Fruit fly (Drosophila melanogaster) whole organism, embryonic: Measurements from ENCODE around the gene CG42693.

Source experiments
- Atf-2 ChIP-seq: fragments of 200-800 bp; sonication (Bioruptor generic); optimal IDR thresholded peaks from 2 replicates; lab custom pipeline; 2016; ENCODE audit warnings: missing biosample characterization, missing genetic modification characterization
- CG10274 ChIP-seq: fragments of 200-800 bp; sonication (Bioruptor generic); optimal IDR thresholded peaks from 3 replicates; lab custom pipeline; 2017; ENCODE audit warnings: missing biosample characterization, mild to moderate bottlenecking, missing genetic modification characterization
- CG12155 ChIP-seq: fragments of 200-800 bp; sonication (Bioruptor generic); optimal IDR thresholded peaks from 3 replicates; lab custom pipeline; 2016; ENCODE audit warnings: missing biosample characterization, missing genetic modification characterization
- CG12219 ChIP-seq: fragments of 200-800 bp; sonication (Bioruptor generic); optimal IDR thresholded peaks from 3 replicates; lab custom pipeline; 2018; ENCODE audit warnings: missing biosample characterization, mild to moderate bottlenecking, missing genetic modification characterization
- CG12744 ChIP-seq: fragments of 200-800 bp; sonication (Bioruptor generic); optimal IDR thresholded peaks from 2 replicates; lab custom pipeline; 2016; ENCODE audit warnings: missing biosample characterization, missing genetic modification characterization
- CG13287 ChIP-seq: fragments of 200-800 bp; sonication (Bioruptor generic); IDR thresholded peaks from 2 replicates; pipeline ENCODE4 v1.3.6; 2022; ENCODE audit warnings: missing biosample characterization, missing genetic modification characterization; ENCODE audit not compliant: partially characterized antibody
- CG13775 ChIP-seq: fragments of 200-800 bp; sonication (Bioruptor generic); optimal IDR thresholded peaks from 3 replicates; lab custom pipeline; 2017; ENCODE audit warnings: missing biosample characterization, mild to moderate bottlenecking, missing genetic modification characterization
- CG15011 ChIP-seq: fragments of 200-800 bp; sonication (Bioruptor generic); optimal IDR thresholded peaks from 3 replicates; lab custom pipeline; 2018; ENCODE audit warnings: missing biosample characterization, mild to moderate bottlenecking, missing genetic modification characterization
- CG15269 ChIP-seq: fragments of 200-800 bp; sonication (Bioruptor generic); optimal IDR thresholded peaks from 2 replicates; lab custom pipeline; 2018; ENCODE audit warnings: missing biosample characterization, mild to moderate bottlenecking, missing genetic modification characterization, moderate library complexity
- CG18476 ChIP-seq: fragments of 200-800 bp; sonication (Bioruptor generic); optimal IDR thresholded peaks from 2 replicates; lab custom pipeline; 2016; ENCODE audit warnings: missing biosample characterization, mild to moderate bottlenecking, missing genetic modification characterization
- CG2678 ChIP-seq: fragments of 200-800 bp; sonication (Bioruptor generic); optimal IDR thresholded peaks from 3 replicates; lab custom pipeline; 2019; ENCODE audit warnings: missing biosample characterization, mild to moderate bottlenecking, missing genetic modification characterization, moderate library complexity
- CG3281 ChIP-seq: fragments of 200-800 bp; sonication (Bioruptor generic); optimal IDR thresholded peaks from 3 replicates; lab custom pipeline; 2017; ENCODE audit warnings: missing biosample characterization, mild to moderate bottlenecking, missing genetic modification characterization
- CG33557 ChIP-seq: fragments of 200-800 bp; sonication (Bioruptor generic); optimal IDR thresholded peaks from 2 replicates; lab custom pipeline; 2019; ENCODE audit warnings: missing biosample characterization, mild to moderate bottlenecking, missing genetic modification characterization, moderate library complexity
- CG3995 ChIP-seq: fragments of 200-800 bp; sonication (Bioruptor generic); optimal IDR thresholded peaks from 3 replicates; lab custom pipeline; 2016; ENCODE audit warnings: missing biosample characterization, missing genetic modification characterization
- CG6175 ChIP-seq: fragments of 200-800 bp; sonication (Bioruptor generic); IDR thresholded peaks from 3 replicates; pipeline ENCODE4 v1.3.6; 2022; ENCODE audit warnings: missing biosample characterization, missing genetic modification characterization
- CG6654 ChIP-seq: fragments of 200-800 bp; sonication (Bioruptor generic); optimal IDR thresholded peaks from 2 replicates; lab custom pipeline; 2017; ENCODE audit warnings: missing biosample characterization, mild to moderate bottlenecking, missing genetic modification characterization
- CG6689 ChIP-seq: fragments of 200-800 bp; sonication (Bioruptor generic); IDR thresholded peaks from 2 replicates; pipeline ENCODE4 v1.3.6; 2022; ENCODE audit warnings: missing biosample characterization, missing genetic modification characterization
- CG6854 ChIP-seq: fragments of 200-800 bp; sonication (Bioruptor generic); optimal IDR thresholded peaks from 3 replicates; lab custom pipeline; 2017; ENCODE audit warnings: missing biosample characterization, mild to moderate bottlenecking, missing genetic modification characterization
- CG7928 ChIP-seq: fragments of 200-800 bp; sonication (Bioruptor generic); optimal IDR thresholded peaks from 2 replicates; lab custom pipeline; 2017; ENCODE audit warnings: missing biosample characterization, mild to moderate bottlenecking, missing genetic modification characterization
- CG8089 ChIP-seq: fragments of 200-800 bp; sonication (Bioruptor generic); optimal IDR thresholded peaks from 3 replicates; lab custom pipeline; 2016; ENCODE audit warnings: missing biosample characterization, missing genetic modification characterization
- CG9817 ChIP-seq: fragments of 200-800 bp; sonication (Bioruptor generic); optimal IDR thresholded peaks from 2 replicates; lab custom pipeline; 2018; ENCODE audit warnings: missing biosample characterization, mild to moderate bottlenecking, missing genetic modification characterization, moderate library complexity
- D ChIP-seq, 2 experiments: fragments of 200-800 bp in 1 of 2; fragments of >200 bp in 1 of 2; sonication (Bioruptor generic) in 1 of 2; optimal IDR thresholded peaks; 2 replicates in 1 of 2; 3 replicates in 1 of 2; lab custom pipeline; 2017; ENCODE audit warnings: mild to moderate bottlenecking in 1 of 2, missing biosample characterization in 1 of 2, missing genetic modification characterization in 1 of 2, missing genetic modification reagents in 1 of 2
- Dip3 ChIP-seq: fragments of 200-800 bp; sonication (Bioruptor generic); optimal IDR thresholded peaks from 3 replicates; lab custom pipeline; 2016; ENCODE audit warnings: missing biosample characterization, missing genetic modification characterization
- Drgx ChIP-seq: fragments of 200-800 bp; sonication (Bioruptor generic); IDR thresholded peaks from 2 replicates; pipeline ENCODE4 v1.3.6; 2022; ENCODE audit warnings: missing biosample characterization, missing genetic modification characterization
- E2f1 ChIP-seq: fragments of 200-800 bp; sonication (Bioruptor generic); IDR thresholded peaks from 2 replicates; pipeline ENCODE4 v1.3.6; 2022; ENCODE audit warnings: missing biosample characterization, missing genetic modification characterization
- Elba2 ChIP-seq: fragments of 200-800 bp; sonication (Bioruptor generic); optimal IDR thresholded peaks from 3 replicates; lab custom pipeline; 2016; ENCODE audit warnings: missing biosample characterization, missing genetic modification characterization
- MTF-1 ChIP-seq: fragments of 200-800 bp; sonication (Bioruptor generic); optimal IDR thresholded peaks from 2 replicates; lab custom pipeline; 2018; ENCODE audit warnings: missing biosample characterization, mild to moderate bottlenecking, missing genetic modification characterization, borderline replicate concordance
- Mad ChIP-seq: fragments of 200-800 bp; sonication (Bioruptor generic); optimal IDR thresholded peaks from 2 replicates; lab custom pipeline; 2016; ENCODE audit warnings: missing biosample characterization, missing genetic modification characterization
- Nf-YA ChIP-seq: fragments of 200-800 bp; sonication (Bioruptor generic); IDR thresholded peaks from 2 replicates; pipeline ENCODE4 v1.3.6; 2022; ENCODE audit warnings: missing biosample characterization, missing genetic modification characterization
- bbx ChIP-seq: fragments of 200-800 bp; sonication (Bioruptor generic); IDR thresholded peaks from 2 replicates; pipeline ENCODE4 v1.3.6; 2022; ENCODE audit warnings: missing biosample characterization, missing genetic modification characterization; ENCODE audit not compliant: partially characterized antibody
- bcd ChIP-seq: fragments of 200-800 bp; sonication (Bioruptor generic); optimal IDR thresholded peaks from 2 replicates; lab custom pipeline; 2017; ENCODE audit warnings: missing biosample characterization, mild to moderate bottlenecking, missing genetic modification characterization
- croc ChIP-seq: fragments of 200-800 bp; sonication (Bioruptor generic); conservative IDR thresholded peaks from 3 replicates; pipeline ENCODE4 v1.3.6; 2022; ENCODE audit warnings: missing biosample characterization, missing genetic modification characterization
- en ChIP-seq: fragments of 200-800 bp; sonication (Bioruptor generic); optimal IDR thresholded peaks from 2 replicates; lab custom pipeline; 2016; ENCODE audit warnings: missing biosample characterization, missing genetic modification characterization
- fd64A ChIP-seq: fragments of 200-800 bp; sonication (Bioruptor generic); optimal IDR thresholded peaks from 3 replicates; lab custom pipeline; 2018; ENCODE audit warnings: missing biosample characterization, mild to moderate bottlenecking, missing genetic modification characterization
- ham ChIP-seq: fragments of 200-800 bp; sonication (Bioruptor generic); IDR thresholded peaks from 2 replicates; pipeline ENCODE4 v1.3.6; 2022; ENCODE audit warnings: missing biosample characterization, missing genetic modification characterization
- jing ChIP-seq: fragments of 200-800 bp; sonication (Bioruptor generic); optimal IDR thresholded peaks from 2 replicates; lab custom pipeline; 2018; ENCODE audit warnings: missing biosample characterization, mild to moderate bottlenecking, missing genetic modification characterization
- nmo ChIP-seq: fragments of 200-800 bp; sonication (Bioruptor generic); optimal IDR thresholded peaks from 2 replicates; lab custom pipeline; 2018; ENCODE audit warnings: missing biosample characterization, mild to moderate bottlenecking, missing genetic modification characterization, moderate library complexity
- otp ChIP-seq: fragments of 200-800 bp; sonication (Bioruptor generic); IDR thresholded peaks from 3 replicates; pipeline ENCODE4, ENCODE4 v1.3.6; 2022; ENCODE audit warnings: missing biosample characterization, missing genetic modification characterization
- pho ChIP-seq: fragments of 200-800 bp; sonication (Bioruptor generic); optimal IDR thresholded peaks from 2 replicates; lab custom pipeline; 2016; ENCODE audit warnings: missing biosample characterization, missing genetic modification characterization
- rib ChIP-seq: fragments of 200-800 bp; sonication (Bioruptor generic); IDR thresholded peaks from 2 replicates; pipeline ENCODE4 v1.3.6; 2022; ENCODE audit warnings: missing biosample characterization, missing genetic modification characterization
- tin ChIP-seq: fragments of 200-800 bp; sonication (Bioruptor generic); optimal IDR thresholded peaks from 3 replicates; lab custom pipeline; 2016; ENCODE audit warnings: missing biosample characterization, missing genetic modification characterization
- tio ChIP-seq: fragments of 200-800 bp; sonication (Bioruptor generic); optimal IDR thresholded peaks from 2 replicates; lab custom pipeline; 2017; ENCODE audit warnings: missing biosample characterization, missing genetic modification characterization, inconsistent platforms
- tll ChIP-seq, 2 experiments: fragments of 200-800 bp in 1 of 2; fragments of >200 bp in 1 of 2; sonication (Bioruptor generic) in 1 of 2; optimal IDR thresholded peaks; 2 replicates each; lab custom pipeline; 2017 to 2019; ENCODE audit warnings: missing biosample characterization in 2 of 2, missing genetic modification characterization in 2 of 2, mild to moderate bottlenecking in 1 of 2, moderate library complexity in 1 of 2
- twi ChIP-seq: fragments of 200-800 bp; optimal IDR thresholded peaks from 2 replicates; lab custom pipeline; 2019; ENCODE audit warnings: missing biosample characterization, mild to moderate bottlenecking, missing genetic modification characterization, moderate library complexity
- tx ChIP-seq: fragments of 200-800 bp; sonication (Bioruptor generic); optimal IDR thresholded peaks from 2 replicates; lab custom pipeline; 2016; ENCODE audit warnings: missing biosample characterization, missing genetic modification characterization
- wek ChIP-seq: fragments of 200-800 bp; sonication (Bioruptor generic); optimal IDR thresholded peaks from 3 replicates; lab custom pipeline; 2018; ENCODE audit warnings: missing biosample characterization, mild to moderate bottlenecking, missing genetic modification characterization, moderate library complexity
- wor ChIP-seq: fragments of 200-800 bp; sonication (Bioruptor generic); IDR thresholded peaks from 2 replicates; pipeline ENCODE4 v1.3.6; 2022; ENCODE audit warnings: missing biosample characterization, missing genetic modification characterization
- zen ChIP-seq: fragments of 200-800 bp; sonication (Bioruptor generic); optimal IDR thresholded peaks from 3 replicates; lab custom pipeline; 2018; ENCODE audit warnings: missing biosample characterization, mild to moderate bottlenecking, missing genetic modification characterization, moderate library complexity

The CG42693 gene

dm6 chr3R:31717299-31718167 lies 9.4 kb upstream of the CG42693 start (continued):
- peak; percentile 67 for TF ChIP-seq Atf-2
- peak; percentile 39 for TF ChIP-seq CG10274 (GFP tag; lab: Kevin White, UChicago)
- TF ChIP-seq CG12219 (GFP tag; lab: Kevin White, UChicago) = peak; percentile 50
- peak; percentile 35 for TF ChIP-seq CG6654 (GFP tag; lab: Kevin White, UChicago)
- peak; percentile 45; the same call in 1 of the 2 replicates for TF ChIP-seq wor
- peak; percentile 71 for TF ChIP-seq CG15269 (tag; lab: Kevin White, UChicago)
- TF ChIP-seq Nf-YA (GFP tag; lab: Robert Waterston, UW) = 0 out of 2 replicates have a peak, but pooled peaks have one; percentile 42
- no peak for TF ChIP-seq otp (GFP tag; lab: Robert Waterston, UW)
- no peak for TF ChIP-seq rib (GFP tag; lab: Robert Waterston, UW)
- no peak for TF ChIP-seq wek (GFP tag; lab: Kevin White, UChicago)
- TF ChIP-seq Dip3 = peak; percentile 61
- peak; percentile 33 for TF ChIP-seq CG12744 (GFP tag; lab: Kevin White, UChicago)
- TF ChIP-seq tx = peak; percentile 59
- peak; percentile 99 for TF ChIP-seq MTF-1 (GFP tag; lab: Kevin White, UChicago)
- peak; percentile 30 for TF ChIP-seq CG6854 (GFP tag; lab: Kevin White, UChicago)
- peak; percentile 58 for TF ChIP-seq CG9817
- TF ChIP-seq twi (tag; lab: Kevin White, UChicago) = no peak
- peak; percentile 12 for TF ChIP-seq tin (GFP tag; lab: Kevin White, UChicago)
- TF ChIP-seq CG8089 = peak; percentile 41
- TF ChIP-seq pho (GFP tag; lab: Kevin White, UChicago) = peak; percentile 71
- TF ChIP-seq CG12155 = peak; percentile 40
- TF ChIP-seq jing (GFP tag; lab: Kevin White, UChicago) = peak; percentile 24
- TF ChIP-seq CG3995 (GFP tag; lab: Kevin White, UChicago) = no peak
- peak; percentile 36; the same call in 1 of the 2 replicates for TF ChIP-seq E2f1 (GFP tag; lab: Robert Waterston, UW)
- TF ChIP-seq CG18476 = no peak
- TF ChIP-seq Elba2 (GFP tag; lab: Kevin White, UChicago) = no peak
- peak; percentile 70 for TF ChIP-seq CG3281 (GFP tag; lab: Kevin White, UChicago)
- TF ChIP-seq CG33557 (GFP tag; lab: Kevin White, UChicago) = no peak
- peak; percentile 53; the same call in 2 of the 3 replicates for TF ChIP-seq croc
- TF ChIP-seq nmo (GFP tag; lab: Kevin White, UChicago) = peak; percentile 68
- TF ChIP-seq en (GFP tag; lab: Kevin White, UChicago) = no peak
- peak; percentile 53; the same call in 1 of the 2 replicates for TF ChIP-seq CG6689
- TF ChIP-seq CG13287 = no peak
- TF ChIP-seq CG15011 (GFP tag; lab: Kevin White, UChicago) = no peak
- peak; percentile 78 for TF ChIP-seq CG2678 (tag; lab: Kevin White, UChicago)
- TF ChIP-seq zen = no peak
- TF ChIP-seq bcd (GFP tag; lab: Kevin White, UChicago) = peak; percentile 73
- no peak for TF ChIP-seq CG6175 (GFP tag; lab: Robert Waterston, UW)
- TF ChIP-seq fd64A = no peak
- peak; percentile 55 for TF ChIP-seq tio
- TF ChIP-seq Mad (GFP tag; lab: Kevin White, UChicago) = no peak
- peak; percentile 51 for TF ChIP-seq CG13775
- TF ChIP-seq tll (GFP tag; optimal IDR thresholded peaks at IDR 0.05; lab: Kevin White, UChicago) = no peak
- no peak for TF ChIP-seq bbx (GFP tag; lab: Robert Waterston, UW)
- TF ChIP-seq Drgx = peak; percentile 38; the same call in 1 of the 2 replicates
- TF ChIP-seq CG7928 (GFP tag; lab: Kevin White, UChicago) = no peak
- no peak for TF ChIP-seq ham (GFP tag; lab: Robert Waterston, UW)
- no peak for TF ChIP-seq D (optimal IDR thresholded peaks at IDR 0.05; lab: Kevin White, UChicago)
- TF ChIP-seq D (GFP tag; optimal IDR thresholded peaks at IDR 0.05; lab: Kevin White, UChicago) = peak; percentile 18
